Worm (Caenorhabditis elegans) whole organism, L1 larva: ENCODE data around the gene xpo-1.

Source experiments
- aly-2 ChIP-seq: fragments of 150-350 bp; optimal IDR thresholded peaks from 2 replicates; lab custom pipeline; 2014; ENCODE audit warnings: missing biosample characterization, missing genetic modification characterization
- ceh-82 ChIP-seq, 3 experiments: fragments of 150-350 bp in 1 of 3; sonication (generic microtip) in 2 of 3; optimal IDR thresholded peaks; 2 replicates each; lab custom pipeline; 2014 to 2017; ENCODE audit warnings: missing biosample characterization in 3 of 3, missing genetic modification characterization in 3 of 3
- efl-1 ChIP-seq, 4 experiments: fragments of 150-350 bp; optimal IDR thresholded peaks in 3 of 4; peaks in 1 of 4; 1 replicate in 1 of 4; 2 replicates in 3 of 4; lab custom pipeline; 2014; ENCODE audit warnings: missing biosample characterization in 2 of 4, missing genetic modification characterization in 2 of 4, missing genetic modification reagents in 2 of 4
- fkh-10 ChIP-seq: sonication (generic microtip); optimal IDR thresholded peaks from 2 replicates; lab custom pipeline; 2017; ENCODE audit warnings: missing biosample characterization, missing genetic modification reagents, missing genetic modification characterization
- lsy-2 ChIP-seq, 2 experiments: fragments of 150-350 bp; optimal IDR thresholded peaks; 2 replicates each; lab custom pipeline; 2014; ENCODE audit warnings: missing biosample characterization in 2 of 2, missing genetic modification characterization in 2 of 2
- mab-9 ChIP-seq: fragments of 200-800 bp; sonication (Bioruptor generic); IDR thresholded peaks from 2 replicates; pipeline ENCODE4 v1.3.6; 2022; ENCODE audit warnings: missing genetic modification reagents, missing genetic modification characterization, missing compliant biosample characterization

ce11 chrV:7793067-7793466, 11.8 kb upstream of the xpo-1 start, which contains the start of gene flp-21:
- TF ChIP-seq mab-9 (no peak), efl-1 (optimal IDR thresholded peaks at IDR 0.05; lab: Kevin White, UChicago) (no peak), efl-1 (GFP tag; optimal IDR thresholded peaks at IDR 0.05 in 1 of 2; lab: Kevin White, UChicago) (no peak), fkh-10 (GFP tag; lab: Kevin White, UChicago) (no peak), ceh-82 (tag; optimal IDR thresholded peaks at IDR 0.05; lab: Kevin White, UChicago) (no peak), lsy-2 (tag; optimal IDR thresholded peaks at IDR 0.05; lab: Kevin White, UChicago) (no peak), aly-2 (no peak)
